Fruit fly (Drosophila melanogaster) whole organism, embryonic: Measurements from ENCODE around the gene CG5535.

ENCODE experiments used
- Atf6 ChIP-seq: fragments of 200-800 bp; sonication (Bioruptor generic); IDR thresholded peaks from 2 replicates; pipeline ENCODE4 v1.3.6; 2022; ENCODE audit warnings: missing biosample characterization, missing genetic modification characterization
- CG10274 ChIP-seq: fragments of 200-800 bp; sonication (Bioruptor generic); optimal IDR thresholded peaks from 3 replicates; lab custom pipeline; 2017; ENCODE audit warnings: missing biosample characterization, mild to moderate bottlenecking, missing genetic modification characterization
- CG10979 ChIP-seq: fragments of 200-800 bp; sonication (Bioruptor generic); optimal IDR thresholded peaks from 2 replicates; lab custom pipeline; 2018; ENCODE audit warnings: missing biosample characterization, mild to moderate bottlenecking, missing genetic modification characterization, moderate library complexity
- CG11093 ChIP-seq: fragments of 200-800 bp; sonication (Bioruptor generic); IDR thresholded peaks from 3 replicates; pipeline ENCODE4 v1.3.6; 2022; ENCODE audit warnings: missing biosample characterization, missing genetic modification characterization
- CG11504 ChIP-seq: fragments of 200-800 bp; sonication (Bioruptor generic); optimal IDR thresholded peaks from 3 replicates; lab custom pipeline; 2019; ENCODE audit warnings: missing biosample characterization, mild to moderate bottlenecking, missing genetic modification characterization, moderate library complexity
- CG14441 ChIP-seq: fragments of 200-800 bp; sonication (Bioruptor generic); IDR thresholded peaks from 2 replicates; pipeline ENCODE4 v1.3.6; 2022; ENCODE audit warnings: missing biosample characterization, missing genetic modification characterization
- CG15479 ChIP-seq: fragments of 200-800 bp; sonication (Bioruptor generic); optimal IDR thresholded peaks from 3 replicates; lab custom pipeline; 2019; ENCODE audit warnings: missing biosample characterization, mild to moderate bottlenecking, missing genetic modification characterization, moderate library complexity
- CG18476 ChIP-seq: fragments of 200-800 bp; sonication (Bioruptor generic); optimal IDR thresholded peaks from 2 replicates; lab custom pipeline; 2016; ENCODE audit warnings: missing biosample characterization, mild to moderate bottlenecking, missing genetic modification characterization
- CG18599 ChIP-seq: fragments of 200-800 bp; sonication (Bioruptor generic); optimal IDR thresholded peaks from 3 replicates; lab custom pipeline; 2017; ENCODE audit warnings: missing biosample characterization, missing genetic modification characterization, mild to moderate bottlenecking, moderate library complexity, missing genetic modification reagents
- CG3065 ChIP-seq: fragments of 200-800 bp; sonication (Bioruptor generic); optimal IDR thresholded peaks from 2 replicates; lab custom pipeline; 2016; ENCODE audit warnings: missing biosample characterization, missing genetic modification characterization
- CG31441 ChIP-seq: fragments of 200-800 bp; sonication (Bioruptor generic); IDR thresholded peaks from 2 replicates; pipeline ENCODE4 v1.3.6; 2022; ENCODE audit warnings: missing biosample characterization, missing genetic modification characterization
- CG3163 ChIP-seq: fragments of 200-800 bp; sonication (Bioruptor generic); optimal IDR thresholded peaks from 3 replicates; lab custom pipeline; 2016; ENCODE audit warnings: missing biosample characterization, missing genetic modification characterization
- CG43689 ChIP-seq: fragments of 200-800 bp; sonication (Bioruptor generic); IDR thresholded peaks from 2 replicates; pipeline ENCODE4 v1.3.6; 2022; ENCODE audit warnings: missing biosample characterization, missing genetic modification characterization
- CG6791 ChIP-seq: fragments of 200-800 bp; sonication (Bioruptor generic); IDR thresholded peaks from 3 replicates; pipeline ENCODE4 v1.3.6; 2022; ENCODE audit warnings: missing biosample characterization, missing genetic modification characterization; ENCODE audit not compliant: partially characterized antibody
- CG9437 ChIP-seq: fragments of 200-800 bp; sonication (Bioruptor generic); optimal IDR thresholded peaks from 2 replicates; lab custom pipeline; 2018; ENCODE audit warnings: missing biosample characterization, mild to moderate bottlenecking, missing genetic modification characterization
- CG9876 ChIP-seq: fragments of 200-800 bp; sonication (Bioruptor generic); optimal IDR thresholded peaks from 2 replicates; lab custom pipeline; 2016; ENCODE audit warnings: missing biosample characterization, missing genetic modification characterization
- CG9932 ChIP-seq: fragments of 200-800 bp; sonication (Bioruptor generic); IDR thresholded peaks from 2 replicates; pipeline ENCODE4 v1.3.6; 2022; ENCODE audit warnings: missing biosample characterization, missing genetic modification characterization
- CTCF ChIP-seq: fragments of 200-800 bp; sonication (Bioruptor generic); optimal IDR thresholded peaks from 2 replicates; lab custom pipeline; 2017; ENCODE audit warnings: missing biosample characterization, mild to moderate bottlenecking, missing genetic modification characterization, moderate library complexity
- Dip2 ChIP-seq: fragments of 200-800 bp; sonication (Bioruptor generic); IDR thresholded peaks from 2 replicates; pipeline ENCODE4 v1.3.6; 2022; ENCODE audit warnings: missing biosample characterization, missing genetic modification characterization
- Gsc ChIP-seq: fragments of 200-800 bp; sonication (Bioruptor generic); IDR thresholded peaks from 2 replicates; pipeline ENCODE4 v1.3.6; 2022; ENCODE audit warnings: missing biosample characterization, missing genetic modification characterization
- HmgD ChIP-seq: fragments of 200-800 bp; sonication (Bioruptor generic); optimal IDR thresholded peaks from 3 replicates; lab custom pipeline; 2016; ENCODE audit warnings: missing biosample characterization, missing genetic modification characterization
- Hr78 ChIP-seq, 2 experiments: fragments of 200-800 bp in 1 of 2; fragments of >200 bp in 1 of 2; sonication (Bioruptor generic) in 1 of 2; optimal IDR thresholded peaks; 2 replicates each; lab custom pipeline; 2017 to 2019; ENCODE audit warnings: missing biosample characterization in 2 of 2, missing genetic modification characterization in 2 of 2, mild to moderate bottlenecking in 1 of 2, moderate library complexity in 1 of 2
- Hsf ChIP-seq: fragments of 200-800 bp; sonication (Bioruptor generic); optimal IDR thresholded peaks from 3 replicates; lab custom pipeline; 2016; ENCODE audit warnings: missing biosample characterization, missing genetic modification characterization
- Lpt ChIP-seq: fragments of >200 bp; optimal IDR thresholded peaks from 2 replicates; lab custom pipeline; 2018; ENCODE audit warnings: missing biosample characterization, missing genetic modification characterization
- MTF-1 ChIP-seq: fragments of 200-800 bp; sonication (Bioruptor generic); optimal IDR thresholded peaks from 2 replicates; lab custom pipeline; 2018; ENCODE audit warnings: missing biosample characterization, mild to moderate bottlenecking, missing genetic modification characterization, borderline replicate concordance
- Myb ChIP-seq: fragments of 200-800 bp; sonication (Bioruptor generic); optimal IDR thresholded peaks from 2 replicates; lab custom pipeline; 2016; ENCODE audit warnings: missing biosample characterization, missing genetic modification characterization
- Pdp1 ChIP-seq, 2 experiments: fragments of 200-800 bp; sonication (Bioruptor generic); optimal IDR thresholded peaks; 3 replicates each; lab custom pipeline; 2016; ENCODE audit warnings: missing biosample characterization in 2 of 2, missing genetic modification characterization in 2 of 2, mild to moderate bottlenecking in 1 of 2, moderate library complexity in 1 of 2
- Poxn ChIP-seq: fragments of 200-800 bp; sonication (Bioruptor generic); IDR thresholded peaks from 2 replicates; pipeline ENCODE4 v1.3.6; 2022; ENCODE audit warnings: missing biosample characterization, missing genetic modification characterization
- Ssrp ChIP-seq: fragments of 200-800 bp; sonication (Bioruptor generic); optimal IDR thresholded peaks from 2 replicates; lab custom pipeline; 2018; ENCODE audit warnings: missing biosample characterization, mild to moderate bottlenecking, missing genetic modification characterization, moderate library complexity
- Tbp ChIP-seq: fragments of >200 bp; optimal IDR thresholded peaks from 2 replicates; lab custom pipeline; 2018; ENCODE audit warnings: missing biosample characterization, missing genetic modification characterization
- Xrp1 ChIP-seq: fragments of 200-800 bp; sonication (Bioruptor generic); IDR thresholded peaks from 2 replicates; pipeline ENCODE4 v1.3.6; 2022; ENCODE audit warnings: missing biosample characterization, missing genetic modification characterization
- al ChIP-seq: fragments of 200-800 bp; sonication (Bioruptor generic); IDR thresholded peaks from 2 replicates; pipeline ENCODE4 v1.3.6; 2022; ENCODE audit warnings: missing biosample characterization, missing genetic modification characterization
- az2 ChIP-seq: fragments of 200-800 bp; sonication (Bioruptor generic); optimal IDR thresholded peaks from 3 replicates; lab custom pipeline; 2016; ENCODE audit warnings: missing biosample characterization, missing genetic modification characterization
- bbx ChIP-seq: fragments of 200-800 bp; sonication (Bioruptor generic); IDR thresholded peaks from 2 replicates; pipeline ENCODE4 v1.3.6; 2022; ENCODE audit warnings: missing biosample characterization, missing genetic modification characterization; ENCODE audit not compliant: partially characterized antibody
- bowl ChIP-seq: fragments of 200-800 bp; sonication (Bioruptor generic); IDR thresholded peaks from 2 replicates; pipeline ENCODE4 v1.3.6; 2022; ENCODE audit warnings: missing biosample characterization, missing genetic modification characterization
- cad ChIP-seq: fragments of >200 bp; optimal IDR thresholded peaks from 2 replicates; lab custom pipeline; 2017; ENCODE audit warnings: missing biosample characterization, missing genetic modification characterization
- chif ChIP-seq, 2 experiments: fragments of 200-800 bp; sonication (Bioruptor generic); optimal IDR thresholded peaks; 3 replicates each; lab custom pipeline; 2016; ENCODE audit warnings: missing biosample characterization in 2 of 2, missing genetic modification characterization in 2 of 2
- corto ChIP-seq: fragments of 200-800 bp; sonication (Bioruptor generic); optimal IDR thresholded peaks from 2 replicates; lab custom pipeline; 2016; ENCODE audit warnings: missing biosample characterization, mild to moderate bottlenecking, missing genetic modification characterization, moderate library complexity
- da ChIP-seq: fragments of 200-800 bp; sonication (Bioruptor generic); optimal IDR thresholded peaks from 2 replicates; lab custom pipeline; 2016; ENCODE audit warnings: missing biosample characterization, missing genetic modification characterization
- emc ChIP-seq: fragments of 200-800 bp; sonication (Bioruptor generic); optimal IDR thresholded peaks from 2 replicates; lab custom pipeline; 2016; ENCODE audit warnings: missing biosample characterization, missing genetic modification characterization
- fd64A ChIP-seq: fragments of 200-800 bp; sonication (Bioruptor generic); optimal IDR thresholded peaks from 3 replicates; lab custom pipeline; 2018; ENCODE audit warnings: missing biosample characterization, mild to moderate bottlenecking, missing genetic modification characterization
- gcm ChIP-seq: fragments of 200-800 bp; sonication (Bioruptor generic); optimal IDR thresholded peaks from 2 replicates; lab custom pipeline; 2019; ENCODE audit warnings: missing biosample characterization, mild to moderate bottlenecking, missing genetic modification characterization, moderate library complexity
- grau ChIP-seq: fragments of 200-800 bp; optimal IDR thresholded peaks from 3 replicates; lab custom pipeline; 2019; ENCODE audit warnings: missing biosample characterization, mild to moderate bottlenecking, missing genetic modification characterization, moderate library complexity
- lilli ChIP-seq: fragments of 200-800 bp; sonication (Bioruptor generic); optimal IDR thresholded peaks from 3 replicates; lab custom pipeline; 2016; ENCODE audit warnings: missing biosample characterization, missing genetic modification characterization
- lov ChIP-seq, 2 experiments: fragments of 200-800 bp in 1 of 2; fragments of >200 bp in 1 of 2; sonication (Bioruptor generic) in 1 of 2; IDR thresholded peaks in 1 of 2; optimal IDR thresholded peaks in 1 of 2; 2 replicates in 1 of 2; 3 replicates in 1 of 2; pipeline versions ENCODE4 v1.3.6 to Lab custom; 2017 to 2022; ENCODE audit warnings: missing biosample characterization in 1 of 2, missing genetic modification characterization in 1 of 2
- luna ChIP-seq: fragments of 200-800 bp; sonication (Bioruptor generic); optimal IDR thresholded peaks from 2 replicates; lab custom pipeline; 2016; ENCODE audit warnings: missing biosample characterization, missing genetic modification characterization
- run ChIP-seq: fragments of 200-800 bp; sonication (Bioruptor generic); optimal IDR thresholded peaks from 3 replicates; lab custom pipeline; 2018; ENCODE audit warnings: missing biosample characterization, mild to moderate bottlenecking, missing genetic modification characterization
- sc ChIP-seq, 3 experiments: fragments of >200 bp in 2 of 3; fragments of 200-800 bp in 1 of 3; sonication (Bioruptor generic) in 1 of 3; optimal IDR thresholded peaks; 2 replicates in 2 of 3; 3 replicates in 1 of 3; lab custom pipeline; 2017; ENCODE audit warnings: mild to moderate bottlenecking in 1 of 3, missing biosample characterization in 1 of 3, missing genetic modification characterization in 1 of 3, missing genetic modification reagents in 1 of 3
- slp2 ChIP-seq: fragments of 200-800 bp; sonication (Bioruptor generic); optimal IDR thresholded peaks from 2 replicates; lab custom pipeline; 2016; ENCODE audit warnings: missing biosample characterization, missing genetic modification characterization
- unc-4 ChIP-seq: fragments of 200-800 bp; sonication (Bioruptor generic); IDR thresholded peaks from 2 replicates; pipeline ENCODE4 v1.3.6; 2022; ENCODE audit warnings: missing biosample characterization, missing genetic modification characterization; ENCODE audit not compliant: partially characterized antibody
- vvl ChIP-seq: fragments of 200-800 bp; sonication (Bioruptor generic); IDR thresholded peaks from 2 replicates; pipeline ENCODE4 v1.3.6; 2022; ENCODE audit warnings: missing biosample characterization, missing genetic modification characterization

The CG5535 gene

dm6 chr3L:17895815-17896275, 39.3 kb upstream of the CG5535 start, which contains the start of gene Tsp74F (continued):
- no peak for TF ChIP-seq Gsc (GFP tag; lab: Robert Waterston, UW)
- 0 out of 2 replicates have a peak, but pooled peaks have one; percentile 11 for TF ChIP-seq Xrp1 (GFP tag; lab: Robert Waterston, UW)
- TF ChIP-seq fd64A (GFP tag; lab: Kevin White, UChicago) = peak; percentile 34
- TF ChIP-seq CG18476 (GFP tag; lab: Kevin White, UChicago) = no peak
- peak; percentile 6 for TF ChIP-seq MTF-1 (GFP tag; lab: Kevin White, UChicago)
- TF ChIP-seq Atf6 (GFP tag; lab: Robert Waterston, UW) = no peak
- TF ChIP-seq CG11504 (tag; lab: Kevin White, UChicago) = no peak
- no peak for TF ChIP-seq HmgD (GFP tag; lab: Kevin White, UChicago)
- TF ChIP-seq CG14441 (GFP tag; lab: Robert Waterston, UW) = no peak
- TF ChIP-seq CG18599 (GFP tag; lab: Kevin White, UChicago) = no peak
- no peak for TF ChIP-seq corto (GFP tag; lab: Kevin White, UChicago)
- no peak for TF ChIP-seq Hr78 (GFP tag; optimal IDR thresholded peaks at IDR 0.05; lab: Kevin White, UChicago)
- TF ChIP-seq CG43689 = no peak
- TF ChIP-seq run = peak; percentile 75
- no peak for TF ChIP-seq CG15479 (GFP tag; lab: Kevin White, UChicago)
- no peak for TF ChIP-seq Myb (GFP tag; lab: Kevin White, UChicago)
- TF ChIP-seq emc (GFP tag; lab: Kevin White, UChicago) = no peak
- TF ChIP-seq CG10979 (tag; lab: Kevin White, UChicago) = no peak
- TF ChIP-seq bbx (GFP tag; lab: Robert Waterston, UW) = no peak
- no peak for TF ChIP-seq bowl (GFP tag; lab: Robert Waterston, UW)
- TF ChIP-seq da (GFP tag; lab: Kevin White, UChicago) = no peak
- no peak for TF ChIP-seq Poxn (GFP tag; lab: Robert Waterston, UW)
- TF ChIP-seq CG3163 (GFP tag; lab: Kevin White, UChicago) = peak; percentile 41
- no peak for TF ChIP-seq grau (tag; lab: Kevin White, UChicago)
- TF ChIP-seq chif (GFP tag; optimal IDR thresholded peaks at IDR 0.05; lab: Kevin White, UChicago) = no peak
- TF ChIP-seq CG11093 (GFP tag; lab: Robert Waterston, UW) = no peak
- no peak for TF ChIP-seq CG9932 (GFP tag; lab: Robert Waterston, UW)
- TF ChIP-seq Lpt (GFP tag; lab: Kevin White, UChicago) = no peak
- no peak for TF ChIP-seq CG10274 (GFP tag; lab: Kevin White, UChicago)
- TF ChIP-seq al (GFP tag; lab: Robert Waterston, UW) = no peak
- no peak for TF ChIP-seq sc (optimal IDR thresholded peaks at IDR 0.05; lab: Kevin White, UChicago)
- TF ChIP-seq sc (GFP tag; optimal IDR thresholded peaks at IDR 0.05; lab: Kevin White, UChicago) = no peak
- TF ChIP-seq Dip2 (GFP tag; lab: Robert Waterston, UW) = no peak
- no peak for TF ChIP-seq Hsf (GFP tag; lab: Kevin White, UChicago)
- TF ChIP-seq CTCF (GFP tag; lab: Kevin White, UChicago) = no peak
- TF ChIP-seq gcm (GFP tag; lab: Kevin White, UChicago) = no peak
- TF ChIP-seq luna (GFP tag; lab: Kevin White, UChicago) = no peak
- TF ChIP-seq cad (GFP tag; lab: Kevin White, UChicago) = no peak
- TF ChIP-seq vvl = 0 out of 2 replicates have a peak, but pooled peaks have one; percentile 54
- TF ChIP-seq CG9876 (GFP tag; lab: Kevin White, UChicago) = no peak
- TF ChIP-seq slp2 (GFP tag; lab: Kevin White, UChicago) = no peak
- TF ChIP-seq CG3065 (GFP tag; lab: Kevin White, UChicago) = no peak
- no peak for TF ChIP-seq CG31441 (GFP tag; lab: Robert Waterston, UW)
- no peak for TF ChIP-seq unc-4 (GFP tag; lab: Robert Waterston, UW)
- no peak for TF ChIP-seq lilli (GFP tag; lab: Kevin White, UChicago)
- TF ChIP-seq CG6791 (GFP tag; lab: Robert Waterston, UW) = no peak
- no peak for TF ChIP-seq lov (optimal IDR thresholded peaks at IDR 0.05; lab: Kevin White, UChicago)
- TF ChIP-seq lov (GFP tag; IDR thresholded peaks at IDR 0.05; lab: Robert Waterston, UW) = no peak
- TF ChIP-seq Pdp1 (GFP tag; optimal IDR thresholded peaks at IDR 0.05; lab: Kevin White, UChicago) = no peak
- TF ChIP-seq Tbp (GFP tag; lab: Kevin White, UChicago) = no peak
- TF ChIP-seq az2 (GFP tag; lab: Kevin White, UChicago) = no peak
- no peak for TF ChIP-seq CG9437 (GFP tag; lab: Kevin White, UChicago)
- no peak for TF ChIP-seq Ssrp (tag; lab: Kevin White, UChicago)
